Worm (Caenorhabditis elegans) whole organism, L3 larva: ENCODE results near the gene npp-19.
A peak's percentile ranks its signal among the peaks of the same experiment; 100 is the strongest.

Experiments
- ama-1 ChIP-seq: fragments of 150-350 bp; optimal IDR thresholded peaks from 2 replicates; lab custom pipeline; 2018
- egl-27 ChIP-seq: sonication (generic microtip); optimal IDR thresholded peaks from 4 replicates; lab custom pipeline; 2017; ENCODE audit warnings: missing biosample characterization, missing genetic modification reagents, missing genetic modification characterization
- fos-1 ChIP-seq: fragments of 150-350 bp; optimal IDR thresholded peaks from 2 replicates; lab custom pipeline; 2014; ENCODE audit warnings: missing biosample characterization, missing genetic modification characterization
- hmg-11 ChIP-seq: sonication (generic microtip); optimal IDR thresholded peaks from 2 replicates; lab custom pipeline; 2016; ENCODE audit warnings: missing genetic modification characterization, missing compliant biosample characterization
- nfya-1 ChIP-seq: sonication (generic microtip); optimal IDR thresholded peaks from 2 replicates; lab custom pipeline; 2017; ENCODE audit warnings: missing genetic modification characterization, mild to moderate bottlenecking, missing compliant biosample characterization, antibody characterized with exemption, moderate library complexity; ENCODE audit not compliant: insufficient read depth
- nhr-11 ChIP-seq: fragments of 150-350 bp; optimal IDR thresholded peaks from 2 replicates; lab custom pipeline; 2014; ENCODE audit warnings: missing biosample characterization, missing genetic modification characterization
- nhr-28 ChIP-seq: fragments of 150-350 bp; optimal IDR thresholded peaks from 2 replicates; lab custom pipeline; 2014; ENCODE audit warnings: missing biosample characterization, missing genetic modification characterization
- nhr-77 ChIP-seq: fragments of 150-350 bp; optimal IDR thresholded peaks from 2 replicates; lab custom pipeline; 2014; ENCODE audit warnings: missing biosample characterization, missing genetic modification characterization
- ztf-11 ChIP-seq: fragments of 150-350 bp; optimal IDR thresholded peaks from 2 replicates; lab custom pipeline; 2014; ENCODE audit warnings: missing biosample characterization, missing genetic modification characterization

DNA sequence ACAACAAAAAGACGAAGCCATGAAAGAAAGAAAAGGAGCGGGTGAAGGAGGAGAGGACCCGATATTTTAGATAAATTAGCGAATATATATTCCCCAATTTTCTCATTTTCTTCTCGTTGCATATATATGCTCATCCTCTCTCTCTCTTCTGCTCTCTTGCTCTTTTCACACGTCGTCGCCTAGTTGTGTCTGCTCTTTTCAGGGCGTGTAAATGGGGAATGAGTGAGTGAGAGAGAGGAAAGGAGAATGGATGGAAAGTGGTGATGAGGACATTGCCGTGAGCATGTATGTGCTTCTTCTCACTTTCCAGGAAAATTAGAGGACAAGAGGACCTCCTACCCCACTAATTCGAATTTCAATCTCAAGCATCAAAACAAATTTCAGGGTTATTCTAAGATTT lies 42.8 kb downstream of the npp-19 start:
- TF ChIP-seq nhr-28 (tag; lab: Kevin White, UChicago) (no peak), fos-1 (tag; lab: Kevin White, UChicago) (no peak), hmg-11 (tag; lab: Kevin White, UChicago) (peak; percentile 33), ama-1 (lab: Kevin White, UChicago) (no peak), nhr-11 (tag; lab: Kevin White, UChicago) (no peak), nhr-77 (tag; lab: Kevin White, UChicago) (no peak), egl-27 (no peak), ztf-11 (tag; lab: Kevin White, UChicago) (no peak), nfya-1 (tag; lab: Kevin White, UChicago) (no peak)
